Fruit fly (Drosophila melanogaster) whole organism, prepupa: ENCODE data around the gene CG12523.

ENCODE experiments used
- CG10631 ChIP-seq: fragments of 200-800 bp; sonication (Bioruptor generic); optimal IDR thresholded peaks from 2 replicates; lab custom pipeline; 2016; ENCODE audit warnings: missing biosample characterization, missing genetic modification characterization
- CG11294 ChIP-seq: fragments of 200-800 bp; sonication (Bioruptor generic); IDR thresholded peaks from 2 replicates; pipeline ENCODE4 v1.3.6; 2022; ENCODE audit warnings: missing biosample characterization, missing genetic modification characterization
- CG15336 ChIP-seq: fragments of 200-800 bp; sonication (Bioruptor generic); IDR thresholded peaks from 2 replicates; pipeline ENCODE4 v1.3.6; 2022; ENCODE audit warnings: missing biosample characterization, missing genetic modification characterization
- CG31627 ChIP-seq: fragments of 200-800 bp; sonication (Bioruptor generic); optimal IDR thresholded peaks from 3 replicates; lab custom pipeline; 2016; ENCODE audit warnings: missing biosample characterization, missing genetic modification characterization
- CG32006 ChIP-seq: fragments of 200-800 bp; sonication (Bioruptor generic); optimal IDR thresholded peaks from 3 replicates; lab custom pipeline; 2017; ENCODE audit warnings: missing biosample characterization, mild to moderate bottlenecking, missing genetic modification characterization
- CG3919 ChIP-seq: fragments of 200-800 bp; sonication (Bioruptor generic); optimal IDR thresholded peaks from 3 replicates; lab custom pipeline; 2016; ENCODE audit warnings: missing biosample characterization, missing genetic modification characterization
- CG4318 ChIP-seq: fragments of 200-800 bp; sonication (Bioruptor generic); optimal IDR thresholded peaks from 3 replicates; lab custom pipeline; 2017; ENCODE audit warnings: missing biosample characterization, mild to moderate bottlenecking, missing genetic modification characterization
- CG6163 ChIP-seq: fragments of 200-800 bp; sonication (Bioruptor generic); IDR thresholded peaks from 3 replicates; pipeline ENCODE4 v1.3.6; 2022; ENCODE audit warnings: missing biosample characterization, missing genetic modification characterization
- CG6276 ChIP-seq: fragments of 200-800 bp; sonication (Bioruptor generic); optimal IDR thresholded peaks from 2 replicates; lab custom pipeline; 2017; ENCODE audit warnings: missing biosample characterization, mild to moderate bottlenecking, missing genetic modification characterization
- CG6792 ChIP-seq: fragments of 200-800 bp; sonication (Bioruptor generic); optimal IDR thresholded peaks from 3 replicates; lab custom pipeline; 2016; ENCODE audit warnings: missing biosample characterization, missing genetic modification characterization
- CG6854 ChIP-seq: fragments of 200-800 bp; sonication (Bioruptor generic); optimal IDR thresholded peaks from 2 replicates; lab custom pipeline; 2017; ENCODE audit warnings: missing biosample characterization, mild to moderate bottlenecking, missing genetic modification characterization
- CG7368 ChIP-seq: fragments of 200-800 bp; sonication (Bioruptor generic); optimal IDR thresholded peaks from 3 replicates; lab custom pipeline; 2016; ENCODE audit warnings: missing biosample characterization, missing genetic modification characterization
- CG8119 ChIP-seq: fragments of 200-800 bp; sonication (Bioruptor generic); IDR thresholded peaks from 3 replicates; pipeline ENCODE4 v1.3.6; 2022; ENCODE audit warnings: missing biosample characterization, missing genetic modification characterization
- CG8319 ChIP-seq: fragments of 200-800 bp; sonication (Bioruptor generic); optimal IDR thresholded peaks from 3 replicates; lab custom pipeline; 2016; ENCODE audit warnings: missing biosample characterization, missing genetic modification characterization
- CG8632 ChIP-seq: fragments of 200-800 bp; sonication (Bioruptor generic); optimal IDR thresholded peaks from 3 replicates; lab custom pipeline; 2016; ENCODE audit warnings: missing biosample characterization, missing genetic modification characterization
- Eip75B ChIP-seq: fragments of 200-800 bp; sonication (Bioruptor generic); optimal IDR thresholded peaks from 3 replicates; lab custom pipeline; 2016; ENCODE audit warnings: missing biosample characterization, missing genetic modification characterization
- Eip78C ChIP-seq: fragments of 200-800 bp; sonication (Bioruptor generic); peaks from one replicate; lab custom pipeline; 2016; ENCODE audit warnings: missing biosample characterization, missing genetic modification characterization
- Ets21C ChIP-seq: fragments of 200-800 bp; sonication (Bioruptor generic); optimal IDR thresholded peaks from 3 replicates; lab custom pipeline; 2016; ENCODE audit warnings: missing biosample characterization, missing genetic modification characterization
- Ets96B ChIP-seq: fragments of 200-800 bp; optimal IDR thresholded peaks from 2 replicates; lab custom pipeline; 2019; ENCODE audit warnings: missing biosample characterization, mild to moderate bottlenecking, missing genetic modification characterization, moderate library complexity
- Hr38 ChIP-seq: sonication (Bioruptor generic); optimal IDR thresholded peaks from 2 replicates; lab custom pipeline; 2016; ENCODE audit warnings: missing biosample characterization, missing genetic modification characterization
- Hr4 ChIP-seq: fragments of 200-800 bp; sonication (Bioruptor generic); optimal IDR thresholded peaks from 3 replicates; lab custom pipeline; 2016; ENCODE audit warnings: missing biosample characterization, missing genetic modification characterization
- Met ChIP-seq: fragments of 200-800 bp; sonication (Bioruptor generic); optimal IDR thresholded peaks from 3 replicates; lab custom pipeline; 2016; ENCODE audit warnings: missing biosample characterization, missing genetic modification characterization
- OdsH ChIP-seq: fragments of 200-800 bp; sonication (Bioruptor generic); optimal IDR thresholded peaks from 3 replicates; lab custom pipeline; 2016; ENCODE audit warnings: missing biosample characterization, missing genetic modification characterization
- Smox ChIP-seq: fragments of 200-800 bp; sonication (Bioruptor generic); optimal IDR thresholded peaks from 3 replicates; lab custom pipeline; 2016; ENCODE audit warnings: missing biosample characterization, missing genetic modification characterization
- Sox102F ChIP-seq: fragments of 200-800 bp; sonication (Bioruptor generic); optimal IDR thresholded peaks from 2 replicates; lab custom pipeline; 2016; ENCODE audit warnings: missing biosample characterization, mild to moderate bottlenecking, missing genetic modification characterization
- Sox15 ChIP-seq: fragments of 200-800 bp; sonication (Bioruptor generic); optimal IDR thresholded peaks from 3 replicates; lab custom pipeline; 2016; ENCODE audit warnings: missing biosample characterization, missing genetic modification characterization
- achi ChIP-seq: fragments of 200-800 bp; sonication (Bioruptor generic); optimal IDR thresholded peaks from 3 replicates; lab custom pipeline; 2016; ENCODE audit warnings: missing biosample characterization, missing genetic modification characterization
- acj6 ChIP-seq: fragments of 200-800 bp; sonication (Bioruptor generic); optimal IDR thresholded peaks from 3 replicates; lab custom pipeline; 2016; ENCODE audit warnings: missing biosample characterization, missing genetic modification characterization
- cyc ChIP-seq: fragments of 200-800 bp; sonication (Bioruptor generic); optimal IDR thresholded peaks from 3 replicates; lab custom pipeline; 2016; ENCODE audit warnings: missing biosample characterization, missing genetic modification characterization
- dac ChIP-seq: fragments of 200-800 bp; sonication (Bioruptor generic); optimal IDR thresholded peaks from 2 replicates; lab custom pipeline; 2017; ENCODE audit warnings: missing biosample characterization, mild to moderate bottlenecking, missing genetic modification characterization
- dsx ChIP-seq: fragments of 200-800 bp; optimal IDR thresholded peaks from 3 replicates; lab custom pipeline; 2019; ENCODE audit warnings: missing biosample characterization, mild to moderate bottlenecking, missing genetic modification characterization, moderate library complexity; ENCODE audit not compliant: poor library complexity, severe bottlenecking
- eg ChIP-seq: fragments of 200-800 bp; sonication (Bioruptor generic); IDR thresholded peaks from 3 replicates; pipeline ENCODE4 v1.3.6; 2022; ENCODE audit warnings: missing biosample characterization, missing genetic modification characterization
- esn ChIP-seq: fragments of 200-800 bp; sonication (Bioruptor generic); optimal IDR thresholded peaks from 2 replicates; lab custom pipeline; 2016; ENCODE audit warnings: missing biosample characterization, mild to moderate bottlenecking, missing genetic modification characterization, moderate library complexity
- net ChIP-seq: fragments of 200-800 bp; sonication (Bioruptor generic); optimal IDR thresholded peaks from 3 replicates; lab custom pipeline; 2016; ENCODE audit warnings: missing biosample characterization, missing genetic modification characterization
- pdm3 ChIP-seq: fragments of 200-800 bp; sonication (Bioruptor generic); optimal IDR thresholded peaks from 3 replicates; lab custom pipeline; 2016; ENCODE audit warnings: missing biosample characterization, missing genetic modification characterization
- salr ChIP-seq, 2 experiments: fragments of 200-800 bp; sonication (Bioruptor generic); optimal IDR thresholded peaks; 3 replicates each; lab custom pipeline; 2016 to 2018; ENCODE audit warnings: missing biosample characterization in 2 of 2, missing genetic modification characterization in 2 of 2, mild to moderate bottlenecking in 1 of 2
- svp ChIP-seq: fragments of 200-800 bp; sonication (Bioruptor generic); peaks from one replicate; lab custom pipeline; 2016; ENCODE audit warnings: missing biosample characterization, missing genetic modification characterization
- vri ChIP-seq: fragments of 200-800 bp; sonication (Bioruptor generic); optimal IDR thresholded peaks from 3 replicates; lab custom pipeline; 2016; ENCODE audit warnings: missing biosample characterization, mild to moderate bottlenecking, missing genetic modification characterization

The CG12523 gene

DNA sequence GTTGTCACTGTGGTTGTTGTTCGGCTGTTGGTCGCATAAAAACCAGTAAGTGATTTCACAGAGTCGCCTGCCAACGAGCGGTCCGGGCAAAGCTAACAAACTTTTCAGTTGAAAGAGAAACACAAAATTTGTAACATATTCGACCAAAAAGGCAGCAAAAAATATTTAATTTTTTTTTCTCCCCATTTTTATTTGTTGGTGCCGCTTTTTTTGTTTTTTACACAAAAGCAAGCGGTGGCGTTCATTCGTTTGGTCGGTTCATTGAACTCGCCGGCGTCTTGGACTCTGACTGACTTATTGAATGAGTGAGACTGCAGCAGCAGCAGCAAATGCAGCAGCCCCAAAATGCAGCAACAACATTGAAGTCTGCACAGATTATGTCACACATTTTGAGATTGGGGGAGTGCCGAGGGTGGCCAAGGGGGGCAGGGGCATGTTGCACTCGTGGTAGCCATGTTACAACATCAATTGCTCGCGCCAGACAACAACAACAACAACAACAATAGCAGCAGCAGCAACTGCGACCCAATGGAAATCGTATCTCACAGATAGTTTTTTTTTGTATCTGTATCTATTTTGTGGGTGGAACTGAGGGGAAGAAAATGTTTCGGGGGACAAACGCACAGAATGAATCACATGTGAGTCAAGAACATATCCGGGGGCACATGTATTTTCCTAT lies 13.2 kb upstream of the CG12523 start:
- TF ChIP-seq CG8319 (GFP tag; lab: Kevin White, UChicago) (no peak), eg (GFP tag; lab: Robert Waterston, UW) (peak; percentile 78), dsx (no peak), CG6276 (GFP tag; lab: Kevin White, UChicago) (peak; percentile 77), Met (GFP tag; lab: Kevin White, UChicago) (peak; percentile 18), CG6792 (no peak), svp (peak; percentile 50), CG11294 (0 out of 2 replicates have a peak, but pooled peaks have one; percentile 11), net (GFP tag; lab: Kevin White, UChicago) (no peak), CG6854 (GFP tag; lab: Kevin White, UChicago) (peak; percentile 54), CG8119 (peak; percentile 79), Eip78C (peak; percentile 31), Sox15 (GFP tag; lab: Kevin White, UChicago) (no peak), CG6163 (GFP tag; lab: Robert Waterston, UW) (peak; percentile 44; the same call in 1 of the 3 replicates), esn (no peak), Ets96B (tag; lab: Kevin White, UChicago) (no peak), Smox (GFP tag; lab: Kevin White, UChicago) (no peak), acj6 (GFP tag; lab: Kevin White, UChicago) (no peak), vri (peak; percentile 12), Sox102F (GFP tag; lab: Kevin White, UChicago) (peak; percentile 11), CG15336 (GFP tag; lab: Robert Waterston, UW) (peak; percentile 62)

DNA sequence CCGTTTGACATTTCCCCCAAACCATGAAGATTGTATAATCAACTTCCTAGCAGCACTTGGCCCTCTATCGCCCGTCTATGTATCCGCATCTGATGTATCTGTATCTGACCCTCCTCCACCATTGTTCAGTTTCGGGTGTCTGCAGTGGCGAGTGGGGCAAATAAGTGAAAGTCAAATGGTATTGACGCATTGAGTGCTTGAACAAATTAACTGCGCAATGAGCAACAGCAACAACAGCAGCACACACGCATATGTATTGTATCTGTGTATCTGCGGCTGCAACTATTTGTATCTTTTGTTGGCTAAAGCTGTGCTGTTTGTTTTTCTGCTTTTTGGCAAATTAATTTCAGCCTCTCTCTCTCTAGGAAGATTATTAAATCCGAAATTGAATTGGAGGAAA lies 12.4 kb upstream of the CG12523 start:
- TF ChIP-seq CG8632 (GFP tag; lab: Kevin White, UChicago) (no peak), svp (peak; percentile 8), eg (GFP tag; lab: Robert Waterston, UW) (0 out of 3 replicates have a peak, but pooled peaks have one; percentile 11)

DNA sequence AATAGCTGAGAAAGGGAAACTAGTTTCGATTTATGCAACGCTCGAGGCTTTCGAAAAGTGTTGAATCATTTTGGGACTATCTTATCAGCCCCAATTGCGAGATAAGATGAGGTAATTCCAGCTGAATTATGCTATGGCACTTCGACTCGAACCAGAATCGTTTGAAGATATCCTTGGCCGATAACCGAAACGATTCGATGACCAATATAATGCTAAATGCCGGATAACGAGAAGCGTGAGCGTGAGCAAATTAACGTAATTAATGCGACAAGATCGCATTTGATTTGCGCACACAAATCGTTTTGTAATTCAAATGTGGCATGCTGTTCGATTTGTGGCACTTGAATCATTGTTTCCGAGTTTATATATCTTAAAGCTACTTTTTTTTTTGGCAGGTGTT lies 12.0 kb upstream of the CG12523 start:
- no peak for TF ChIP-seq CG31627
- TF ChIP-seq Sox102F (GFP tag; lab: Kevin White, UChicago), result no peak
- no peak for TF ChIP-seq dac (GFP tag; lab: Kevin White, UChicago)
- TF ChIP-seq CG8119, result no peak
- TF ChIP-seq Eip75B (GFP tag; lab: Kevin White, UChicago), result no peak
- no peak for TF ChIP-seq Ets21C
- TF ChIP-seq CG7368 (GFP tag; lab: Kevin White, UChicago), result no peak
- TF ChIP-seq CG6276 (GFP tag; lab: Kevin White, UChicago), result no peak
- no peak for TF ChIP-seq salr (GFP tag; optimal IDR thresholded peaks at IDR 0.05; lab: Kevin White, UChicago)
- TF ChIP-seq cyc, result no peak

- TF ChIP-seq svp, result peak; percentile 47
- TF ChIP-seq salr (GFP tag; optimal IDR thresholded peaks at IDR 0.05; lab: Kevin White, UChicago), result peak in 1 of 2 experiments; percentile 42
- TF ChIP-seq CG10631 (GFP tag; lab: Kevin White, UChicago), result peak; percentile 48
- peak; percentile 29 for TF ChIP-seq Hr4 (GFP tag; lab: Kevin White, UChicago)
- TF ChIP-seq OdsH, result peak; percentile 41
- TF ChIP-seq CG3919 (GFP tag; lab: Kevin White, UChicago), result no peak
- TF ChIP-seq pdm3 (GFP tag; lab: Kevin White, UChicago), result no peak
- TF ChIP-seq Eip75B (GFP tag; lab: Kevin White, UChicago), result no peak
- peak; percentile 11 for TF ChIP-seq CG6276 (GFP tag; lab: Kevin White, UChicago)
- peak; percentile 58 for TF ChIP-seq CG4318 (GFP tag; lab: Kevin White, UChicago)
- TF ChIP-seq CG7368 (GFP tag; lab: Kevin White, UChicago), result no peak
- no peak for TF ChIP-seq Hr38 (GFP tag; lab: Kevin White, UChicago)
- peak; percentile 81 for TF ChIP-seq Eip78C
- TF ChIP-seq CG15336 (GFP tag; lab: Robert Waterston, UW), result 0 out of 2 replicates have a peak, but pooled peaks have one; percentile 15
- no peak for TF ChIP-seq Sox102F (GFP tag; lab: Kevin White, UChicago)
- TF ChIP-seq dsx, result no peak
- peak; percentile 15 for TF ChIP-seq achi (GFP tag; lab: Kevin White, UChicago)
- TF ChIP-seq CG32006 (GFP tag; lab: Kevin White, UChicago), result peak; percentile 77
These were observed 9.1 kb upstream of the CG12523 start for dm6 chr3L:10791681-10792529.
